Worm (Caenorhabditis elegans): ENCODE results near the gene nhr-31.

DNA sequence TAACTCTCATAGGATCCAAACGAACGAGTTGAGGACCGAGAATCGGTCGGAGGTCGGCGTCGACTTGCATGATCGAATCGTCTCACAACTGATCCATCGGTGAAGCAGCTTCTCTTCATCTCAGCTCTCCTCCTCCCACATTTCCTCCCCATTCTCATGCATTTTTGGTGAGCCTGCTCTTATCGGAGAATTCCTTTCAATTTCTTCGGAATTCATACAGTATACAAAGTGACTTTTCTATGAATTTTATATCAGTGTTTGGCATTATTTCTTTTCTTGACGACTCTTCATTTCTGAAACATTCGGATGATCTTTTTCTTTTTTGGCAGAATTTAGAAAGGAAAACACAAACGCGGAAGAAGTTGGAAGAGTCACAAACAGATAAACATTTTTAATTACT is 42.2 kb downstream of the nhr-31 start, which contains the start of gene mec-17:
- TF ChIP-seq ZK546.5 (tag; optimal IDR thresholded peaks at IDR 0.05) (no peak), snpc-4 (tag; optimal IDR thresholded peaks at IDR 0.05) (no peak), F13H6.1 (tag; optimal IDR thresholded peaks at IDR 0.05) (no peak), ztf-11 (tag; optimal IDR thresholded peaks at IDR 0.05) (no peak), mbf-1 (tag; optimal IDR thresholded peaks at IDR 0.05) (no peak), R02D3.7 (tag; optimal IDR thresholded peaks at IDR 0.05) (no peak), nhr-10 (tag; optimal IDR thresholded peaks at IDR 0.05) (no peak)
